Worm (Caenorhabditis elegans) whole organism, L1 larva: ENCODE results near the gene rrp-1.

ENCODE experiments used
- aly-2 ChIP-seq: fragments of 150-350 bp; optimal IDR thresholded peaks from 2 replicates; lab custom pipeline; 2014; ENCODE audit warnings: missing biosample characterization, missing genetic modification characterization
- efl-1 ChIP-seq, 4 experiments: fragments of 150-350 bp; optimal IDR thresholded peaks in 3 of 4; peaks in 1 of 4; 1 replicate in 1 of 4; 2 replicates in 3 of 4; lab custom pipeline; 2014; ENCODE audit warnings: missing biosample characterization in 2 of 4, missing genetic modification characterization in 2 of 4, missing genetic modification reagents in 2 of 4
- lin-15B ChIP-seq: fragments of 150-350 bp; sonication (generic microtip); optimal IDR thresholded peaks from 3 replicates; lab custom pipeline; 2014; ENCODE audit warnings: missing biosample characterization, missing genetic modification characterization
- lin-39 ChIP-seq: fragments of 150-350 bp; optimal IDR thresholded peaks from 2 replicates; lab custom pipeline; 2014; ENCODE audit warnings: missing biosample characterization, missing genetic modification reagents, missing genetic modification characterization
- mef-2 ChIP-seq: fragments of 150-350 bp; optimal IDR thresholded peaks from 2 replicates; lab custom pipeline; 2014; ENCODE audit warnings: missing biosample characterization, missing genetic modification characterization
- nhr-237 ChIP-seq: fragments of 150-350 bp; optimal IDR thresholded peaks from 2 replicates; lab custom pipeline; 2014; ENCODE audit warnings: missing biosample characterization, missing genetic modification characterization
- rnt-1 ChIP-seq: sonication (generic microtip); optimal IDR thresholded peaks from 2 replicates; lab custom pipeline; 2016; ENCODE audit warnings: mild to moderate bottlenecking, missing genetic modification characterization, moderate library complexity, missing compliant biosample characterization
- snpc-4 ChIP-seq: fragments of 150-350 bp; optimal IDR thresholded peaks from 2 replicates; lab custom pipeline; 2014; ENCODE audit warnings: missing biosample characterization, missing genetic modification characterization
- tbx-2 ChIP-seq: sonication (generic microtip); optimal IDR thresholded peaks from 2 replicates; lab custom pipeline; 2016; ENCODE audit warnings: missing genetic modification characterization, missing compliant biosample characterization
- unc-130 ChIP-seq: fragments of 150-350 bp; optimal IDR thresholded peaks from 2 replicates; lab custom pipeline; 2017; ENCODE audit warnings: missing biosample characterization, missing genetic modification characterization, inconsistent platforms

DNA sequence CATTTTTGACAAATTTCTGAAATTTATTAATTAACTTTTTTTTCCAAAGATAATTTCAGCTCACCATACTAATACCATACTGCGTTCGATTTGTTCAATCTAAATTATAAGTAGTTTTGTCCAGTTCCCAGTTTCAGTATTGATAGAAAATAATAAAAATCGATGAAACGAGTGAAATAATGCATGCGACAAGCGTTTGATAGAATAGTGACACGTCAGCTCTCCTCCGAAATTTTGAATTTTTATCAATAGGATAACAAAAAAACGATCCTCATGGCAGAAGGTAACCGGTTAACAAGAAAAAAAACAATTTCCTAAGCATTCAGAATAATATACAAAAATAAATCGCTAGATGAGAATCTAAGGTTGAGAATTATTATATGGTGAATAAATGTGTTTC is 19.7 kb upstream of the rrp-1 start, which contains the start of gene C47E12.3:
- TF ChIP-seq mef-2 (tag; lab: Kevin White, UChicago) (no peak), lin-39 (tag; lab: Kevin White, UChicago) (no peak), tbx-2 (tag; lab: Kevin White, UChicago) (no peak), efl-1 (optimal IDR thresholded peaks at IDR 0.05; lab: Kevin White, UChicago) (no peak), efl-1 (GFP tag; optimal IDR thresholded peaks at IDR 0.05 in 1 of 2; lab: Kevin White, UChicago) (no peak), lin-15B (tag; lab: Kevin White, UChicago) (no peak), rnt-1 (tag; lab: Kevin White, UChicago) (no peak), nhr-237 (tag; lab: Kevin White, UChicago) (no peak), snpc-4 (tag; lab: Kevin White, UChicago) (no peak), unc-130 (tag; lab: Kevin White, UChicago) (no peak), aly-2 (no peak)
